Fruit fly (Drosophila melanogaster) whole organism, prepupa: ENCODE data around the gene sgg.

Experiments used
- Blimp-1 ChIP-seq: fragments of 200-800 bp; sonication (Bioruptor generic); optimal IDR thresholded peaks from 3 replicates; lab custom pipeline; 2017; ENCODE audit warnings: missing biosample characterization, missing genetic modification characterization, mild to moderate bottlenecking, moderate library complexity, missing genetic modification reagents
- CG10631 ChIP-seq: fragments of 200-800 bp; sonication (Bioruptor generic); optimal IDR thresholded peaks from 2 replicates; lab custom pipeline; 2016; ENCODE audit warnings: missing biosample characterization, missing genetic modification characterization
- CG10669 ChIP-seq: fragments of 200-800 bp; sonication (Bioruptor generic); optimal IDR thresholded peaks from 3 replicates; lab custom pipeline; 2018; ENCODE audit warnings: missing biosample characterization, mild to moderate bottlenecking, missing genetic modification characterization, moderate library complexity
- CG11294 ChIP-seq: fragments of 200-800 bp; sonication (Bioruptor generic); IDR thresholded peaks from 2 replicates; pipeline ENCODE4 v1.3.6; 2022; ENCODE audit warnings: missing biosample characterization, missing genetic modification characterization
- CG11762 ChIP-seq: fragments of 200-800 bp; sonication (Bioruptor generic); optimal IDR thresholded peaks from 3 replicates; lab custom pipeline; 2016; ENCODE audit warnings: missing biosample characterization, missing genetic modification characterization; ENCODE audit not compliant: insufficient read depth
- CG11902 ChIP-seq: fragments of 200-800 bp; sonication (Bioruptor generic); optimal IDR thresholded peaks from 3 replicates; lab custom pipeline; 2016; ENCODE audit warnings: missing biosample characterization, missing genetic modification characterization
- CG15336 ChIP-seq: fragments of 200-800 bp; sonication (Bioruptor generic); IDR thresholded peaks from 2 replicates; pipeline ENCODE4 v1.3.6; 2022; ENCODE audit warnings: missing biosample characterization, missing genetic modification characterization
- CG1621 ChIP-seq: fragments of 200-800 bp; sonication (Bioruptor generic); optimal IDR thresholded peaks from 3 replicates; lab custom pipeline; 2018; ENCODE audit warnings: missing biosample characterization, mild to moderate bottlenecking, missing genetic modification characterization
- CG16779 ChIP-seq: fragments of 200-800 bp; sonication (Bioruptor generic); optimal IDR thresholded peaks from 3 replicates; lab custom pipeline; 2017; ENCODE audit warnings: missing biosample characterization, mild to moderate bottlenecking, missing genetic modification characterization
- CG3032 ChIP-seq: fragments of 200-800 bp; optimal IDR thresholded peaks from 2 replicates; lab custom pipeline; 2019; ENCODE audit warnings: missing biosample characterization, mild to moderate bottlenecking, missing genetic modification characterization, moderate library complexity
- CG32006 ChIP-seq: fragments of 200-800 bp; sonication (Bioruptor generic); optimal IDR thresholded peaks from 3 replicates; lab custom pipeline; 2017; ENCODE audit warnings: missing biosample characterization, mild to moderate bottlenecking, missing genetic modification characterization
- CG4318 ChIP-seq: fragments of 200-800 bp; sonication (Bioruptor generic); optimal IDR thresholded peaks from 3 replicates; lab custom pipeline; 2017; ENCODE audit warnings: missing biosample characterization, mild to moderate bottlenecking, missing genetic modification characterization
- CG6163 ChIP-seq: fragments of 200-800 bp; sonication (Bioruptor generic); IDR thresholded peaks from 3 replicates; pipeline ENCODE4 v1.3.6; 2022; ENCODE audit warnings: missing biosample characterization, missing genetic modification characterization
- CG6276 ChIP-seq: fragments of 200-800 bp; sonication (Bioruptor generic); optimal IDR thresholded peaks from 2 replicates; lab custom pipeline; 2017; ENCODE audit warnings: missing biosample characterization, mild to moderate bottlenecking, missing genetic modification characterization
- CG6792 ChIP-seq: fragments of 200-800 bp; sonication (Bioruptor generic); optimal IDR thresholded peaks from 3 replicates; lab custom pipeline; 2016; ENCODE audit warnings: missing biosample characterization, missing genetic modification characterization
- CG6854 ChIP-seq: fragments of 200-800 bp; sonication (Bioruptor generic); optimal IDR thresholded peaks from 2 replicates; lab custom pipeline; 2017; ENCODE audit warnings: missing biosample characterization, mild to moderate bottlenecking, missing genetic modification characterization
- CG7368 ChIP-seq: fragments of 200-800 bp; sonication (Bioruptor generic); optimal IDR thresholded peaks from 3 replicates; lab custom pipeline; 2016; ENCODE audit warnings: missing biosample characterization, missing genetic modification characterization
- CG8119 ChIP-seq: fragments of 200-800 bp; sonication (Bioruptor generic); IDR thresholded peaks from 3 replicates; pipeline ENCODE4 v1.3.6; 2022; ENCODE audit warnings: missing biosample characterization, missing genetic modification characterization
- CG8319 ChIP-seq: fragments of 200-800 bp; sonication (Bioruptor generic); optimal IDR thresholded peaks from 3 replicates; lab custom pipeline; 2016; ENCODE audit warnings: missing biosample characterization, missing genetic modification characterization
- CG8632 ChIP-seq: fragments of 200-800 bp; sonication (Bioruptor generic); optimal IDR thresholded peaks from 3 replicates; lab custom pipeline; 2016; ENCODE audit warnings: missing biosample characterization, missing genetic modification characterization
- CG9139 ChIP-seq: fragments of 200-800 bp; sonication (Bioruptor generic); optimal IDR thresholded peaks from 3 replicates; lab custom pipeline; 2017; ENCODE audit warnings: missing biosample characterization, mild to moderate bottlenecking, missing genetic modification characterization
- Eip75B ChIP-seq: fragments of 200-800 bp; sonication (Bioruptor generic); optimal IDR thresholded peaks from 3 replicates; lab custom pipeline; 2016; ENCODE audit warnings: missing biosample characterization, missing genetic modification characterization
- Eip78C ChIP-seq: fragments of 200-800 bp; sonication (Bioruptor generic); peaks from one replicate; lab custom pipeline; 2016; ENCODE audit warnings: missing biosample characterization, missing genetic modification characterization
- Eip93F ChIP-seq: fragments of 200-800 bp; sonication (Bioruptor generic); optimal IDR thresholded peaks from 2 replicates; lab custom pipeline; 2016; ENCODE audit warnings: missing biosample characterization, mild to moderate bottlenecking, missing genetic modification characterization
- Ets21C ChIP-seq: fragments of 200-800 bp; sonication (Bioruptor generic); optimal IDR thresholded peaks from 3 replicates; lab custom pipeline; 2016; ENCODE audit warnings: missing biosample characterization, missing genetic modification characterization
- Ets96B ChIP-seq: fragments of 200-800 bp; optimal IDR thresholded peaks from 2 replicates; lab custom pipeline; 2019; ENCODE audit warnings: missing biosample characterization, mild to moderate bottlenecking, missing genetic modification characterization, moderate library complexity
- Hr39 ChIP-seq: fragments of 200-800 bp; sonication (Bioruptor generic); optimal IDR thresholded peaks from 2 replicates; lab custom pipeline; 2016; ENCODE audit warnings: missing biosample characterization, missing genetic modification characterization
- Hr4 ChIP-seq: fragments of 200-800 bp; sonication (Bioruptor generic); optimal IDR thresholded peaks from 3 replicates; lab custom pipeline; 2016; ENCODE audit warnings: missing biosample characterization, missing genetic modification characterization
- Met ChIP-seq: fragments of 200-800 bp; sonication (Bioruptor generic); optimal IDR thresholded peaks from 3 replicates; lab custom pipeline; 2016; ENCODE audit warnings: missing biosample characterization, missing genetic modification characterization
- OdsH ChIP-seq: fragments of 200-800 bp; sonication (Bioruptor generic); optimal IDR thresholded peaks from 3 replicates; lab custom pipeline; 2016; ENCODE audit warnings: missing biosample characterization, missing genetic modification characterization
- Smox ChIP-seq: fragments of 200-800 bp; sonication (Bioruptor generic); optimal IDR thresholded peaks from 3 replicates; lab custom pipeline; 2016; ENCODE audit warnings: missing biosample characterization, missing genetic modification characterization
- Sox102F ChIP-seq: fragments of 200-800 bp; sonication (Bioruptor generic); optimal IDR thresholded peaks from 2 replicates; lab custom pipeline; 2016; ENCODE audit warnings: missing biosample characterization, mild to moderate bottlenecking, missing genetic modification characterization
- Sox15 ChIP-seq: fragments of 200-800 bp; sonication (Bioruptor generic); optimal IDR thresholded peaks from 3 replicates; lab custom pipeline; 2016; ENCODE audit warnings: missing biosample characterization, missing genetic modification characterization
- achi ChIP-seq: fragments of 200-800 bp; sonication (Bioruptor generic); optimal IDR thresholded peaks from 3 replicates; lab custom pipeline; 2016; ENCODE audit warnings: missing biosample characterization, missing genetic modification characterization
- acj6 ChIP-seq: fragments of 200-800 bp; sonication (Bioruptor generic); optimal IDR thresholded peaks from 3 replicates; lab custom pipeline; 2016; ENCODE audit warnings: missing biosample characterization, missing genetic modification characterization
- cyc ChIP-seq: fragments of 200-800 bp; sonication (Bioruptor generic); optimal IDR thresholded peaks from 3 replicates; lab custom pipeline; 2016; ENCODE audit warnings: missing biosample characterization, missing genetic modification characterization
- dac ChIP-seq: fragments of 200-800 bp; sonication (Bioruptor generic); optimal IDR thresholded peaks from 2 replicates; lab custom pipeline; 2017; ENCODE audit warnings: missing biosample characterization, mild to moderate bottlenecking, missing genetic modification characterization
- dsx ChIP-seq: fragments of 200-800 bp; optimal IDR thresholded peaks from 3 replicates; lab custom pipeline; 2019; ENCODE audit warnings: missing biosample characterization, mild to moderate bottlenecking, missing genetic modification characterization, moderate library complexity; ENCODE audit not compliant: poor library complexity, severe bottlenecking
- esn ChIP-seq: fragments of 200-800 bp; sonication (Bioruptor generic); optimal IDR thresholded peaks from 2 replicates; lab custom pipeline; 2016; ENCODE audit warnings: missing biosample characterization, mild to moderate bottlenecking, missing genetic modification characterization, moderate library complexity
- fd59A ChIP-seq: fragments of 200-800 bp; sonication (Bioruptor generic); optimal IDR thresholded peaks from 2 replicates; lab custom pipeline; 2017; ENCODE audit warnings: missing biosample characterization, mild to moderate bottlenecking, missing genetic modification characterization, missing genetic modification reagents
- fd85E ChIP-seq: fragments of 200-800 bp; sonication (Bioruptor generic); optimal IDR thresholded peaks from 3 replicates; lab custom pipeline; 2016; ENCODE audit warnings: missing biosample characterization, missing genetic modification characterization
- fkh ChIP-seq: fragments of 200-800 bp; sonication (Bioruptor generic); optimal IDR thresholded peaks from 3 replicates; lab custom pipeline; 2017; ENCODE audit warnings: missing biosample characterization, mild to moderate bottlenecking, missing genetic modification characterization, moderate library complexity
- lz ChIP-seq: fragments of 200-800 bp; sonication (Bioruptor generic); optimal IDR thresholded peaks from 3 replicates; lab custom pipeline; 2016; ENCODE audit warnings: missing biosample characterization, missing genetic modification characterization
- net ChIP-seq: fragments of 200-800 bp; sonication (Bioruptor generic); optimal IDR thresholded peaks from 3 replicates; lab custom pipeline; 2016; ENCODE audit warnings: missing biosample characterization, missing genetic modification characterization
- pdm3 ChIP-seq: fragments of 200-800 bp; sonication (Bioruptor generic); optimal IDR thresholded peaks from 3 replicates; lab custom pipeline; 2016; ENCODE audit warnings: missing biosample characterization, missing genetic modification characterization
- spab ChIP-seq: fragments of 200-800 bp; sonication (Bioruptor generic); optimal IDR thresholded peaks from 2 replicates; lab custom pipeline; 2017; ENCODE audit warnings: missing biosample characterization, mild to moderate bottlenecking, missing genetic modification characterization, missing genetic modification reagents
- ss ChIP-seq, 2 experiments: fragments of 200-800 bp; sonication (Bioruptor generic); optimal IDR thresholded peaks; 2 replicates in 1 of 2; 3 replicates in 1 of 2; lab custom pipeline; 2017 to 2018; ENCODE audit warnings: mild to moderate bottlenecking in 2 of 2, missing biosample characterization in 2 of 2, missing genetic modification characterization in 2 of 2, moderate library complexity in 1 of 2
- svp ChIP-seq: fragments of 200-800 bp; sonication (Bioruptor generic); peaks from one replicate; lab custom pipeline; 2016; ENCODE audit warnings: missing biosample characterization, missing genetic modification characterization
- vri ChIP-seq: fragments of 200-800 bp; sonication (Bioruptor generic); optimal IDR thresholded peaks from 3 replicates; lab custom pipeline; 2016; ENCODE audit warnings: missing biosample characterization, mild to moderate bottlenecking, missing genetic modification characterization

sgg gene

dm6 chrX:2588415-2589411 lies 45.0 kb upstream of the sgg start, which contains the start of gene egh:
TSS of gene egh (plus strand) at chrX:2588503.
- TF ChIP-seq lz (GFP tag; lab: Kevin White, UChicago) (peak; percentile 58), CG16779 (tag; lab: Kevin White, UChicago) (peak; percentile 67), dac (GFP tag; lab: Kevin White, UChicago) (peak; percentile 36), esn (GFP tag; lab: Kevin White, UChicago) (peak; percentile 71), CG8319 (GFP tag; lab: Kevin White, UChicago) (peak; percentile 41), CG3032 (tag; lab: Kevin White, UChicago) (no peak), Eip93F (no peak), Ets21C (GFP tag; lab: Kevin White, UChicago) (peak; percentile 65), svp (GFP tag; lab: Kevin White, UChicago) (peak; percentile 90), CG9139 (GFP tag; lab: Kevin White, UChicago) (peak; percentile 55), CG7368 (GFP tag; lab: Kevin White, UChicago) (peak; percentile 67), Hr4 (GFP tag; lab: Kevin White, UChicago) (peak; percentile 73), dsx (no peak), CG10631 (peak; percentile 67), Smox (peak; percentile 66), pdm3 (GFP tag; lab: Kevin White, UChicago) (peak; percentile 85), acj6 (GFP tag; lab: Kevin White, UChicago) (peak; percentile 67), Eip78C (GFP tag; lab: Kevin White, UChicago) (peak; percentile 91), CG15336 (GFP tag; lab: Robert Waterston, UW) (peak; percentile 86), Sox102F (GFP tag; lab: Kevin White, UChicago) (peak; percentile 76), Sox15 (GFP tag; lab: Kevin White, UChicago) (peak; percentile 23), Blimp-1 (no peak), CG11294 (GFP tag; lab: Robert Waterston, UW) (peak; percentile 51; the same call in 1 of the 2 replicates), CG4318 (GFP tag; lab: Kevin White, UChicago) (peak; percentile 50), CG11762 (GFP tag; lab: Kevin White, UChicago) (peak; percentile 56), CG6163 (peak; percentile 87), spab (GFP tag; lab: Kevin White, UChicago) (peak; percentile 50), CG32006 (GFP tag; lab: Kevin White, UChicago) (peak; percentile 81), CG8632 (GFP tag; lab: Kevin White, UChicago) (peak; percentile 67), achi (GFP tag; lab: Kevin White, UChicago) (peak; percentile 70), Met (GFP tag; lab: Kevin White, UChicago) (peak; percentile 82), CG6276 (GFP tag; lab: Kevin White, UChicago) (peak; percentile 82), ss (GFP tag; optimal IDR thresholded peaks at IDR 0.05; lab: Kevin White, UChicago) (peak; percentile 67 to 74), CG11902 (GFP tag; lab: Kevin White, UChicago) (peak; percentile 60), fkh (no peak), CG1621 (no peak), CG6792 (GFP tag; lab: Kevin White, UChicago) (peak; percentile 76), net (GFP tag; lab: Kevin White, UChicago) (peak; percentile 85), cyc (GFP tag; lab: Kevin White, UChicago) (peak; percentile 78), vri (GFP tag; lab: Kevin White, UChicago) (peak; percentile 72), Hr39 (GFP tag; lab: Kevin White, UChicago) (peak; percentile 74), CG8119 (GFP tag; lab: Robert Waterston, UW) (peak; percentile 85), OdsH (GFP tag; lab: Kevin White, UChicago) (peak; percentile 70), Ets96B (tag; lab: Kevin White, UChicago) (no peak), fd85E (GFP tag; lab: Kevin White, UChicago) (peak; percentile 9), fd59A (no peak), CG10669 (GFP tag; lab: Kevin White, UChicago) (peak; percentile 70), Eip75B (GFP tag; lab: Kevin White, UChicago) (peak; percentile 74), CG6854 (GFP tag; lab: Kevin White, UChicago) (peak; percentile 37)
